Fruit fly (Drosophila melanogaster) whole organism, embryonic: ENCODE data around the gene BRWD3.

Experiments used
- Atf6 ChIP-seq: fragments of 200-800 bp; sonication (Bioruptor generic); IDR thresholded peaks from 2 replicates; pipeline ENCODE4 v1.3.6; 2022; ENCODE audit warnings: missing biosample characterization, missing genetic modification characterization
- CG10431 ChIP-seq: fragments of 200-800 bp; sonication (Bioruptor generic); optimal IDR thresholded peaks from 3 replicates; lab custom pipeline; 2018; ENCODE audit warnings: missing biosample characterization, mild to moderate bottlenecking, missing genetic modification characterization
- CG10462 ChIP-seq: fragments of 200-800 bp; sonication (Bioruptor generic); optimal IDR thresholded peaks from 2 replicates; lab custom pipeline; 2016; ENCODE audit warnings: missing biosample characterization, missing genetic modification characterization
- CG11560 ChIP-seq: fragments of 200-800 bp; sonication (Bioruptor generic); IDR thresholded peaks from 3 replicates; pipeline ENCODE4 v1.3.6; 2022; ENCODE audit warnings: missing biosample characterization, missing genetic modification characterization
- CG13287 ChIP-seq: fragments of 200-800 bp; sonication (Bioruptor generic); IDR thresholded peaks from 2 replicates; pipeline ENCODE4 v1.3.6; 2022; ENCODE audit warnings: missing biosample characterization, missing genetic modification characterization; ENCODE audit not compliant: partially characterized antibody
- CG13296 ChIP-seq: fragments of 200-800 bp; sonication (Bioruptor generic); optimal IDR thresholded peaks from 3 replicates; lab custom pipeline; 2018; ENCODE audit warnings: missing biosample characterization, mild to moderate bottlenecking, missing genetic modification characterization
- CG14710 ChIP-seq: fragments of 200-800 bp; sonication (Bioruptor generic); optimal IDR thresholded peaks from 3 replicates; lab custom pipeline; 2019; ENCODE audit warnings: missing biosample characterization, mild to moderate bottlenecking, missing genetic modification characterization, moderate library complexity
- CG15011 ChIP-seq: fragments of 200-800 bp; sonication (Bioruptor generic); optimal IDR thresholded peaks from 3 replicates; lab custom pipeline; 2018; ENCODE audit warnings: missing biosample characterization, mild to moderate bottlenecking, missing genetic modification characterization
- CG15479 ChIP-seq: fragments of 200-800 bp; sonication (Bioruptor generic); optimal IDR thresholded peaks from 3 replicates; lab custom pipeline; 2019; ENCODE audit warnings: missing biosample characterization, mild to moderate bottlenecking, missing genetic modification characterization, moderate library complexity
- CG1647 ChIP-seq: fragments of 200-800 bp; sonication (Bioruptor generic); optimal IDR thresholded peaks from 3 replicates; lab custom pipeline; 2016; ENCODE audit warnings: missing biosample characterization, missing genetic modification characterization
- CG16815 ChIP-seq: fragments of 200-800 bp; sonication (Bioruptor generic); optimal IDR thresholded peaks from 3 replicates; lab custom pipeline; 2017; ENCODE audit warnings: missing biosample characterization, mild to moderate bottlenecking, missing genetic modification characterization
- CG17186 ChIP-seq: fragments of 200-800 bp; sonication (Bioruptor generic); optimal IDR thresholded peaks from 3 replicates; lab custom pipeline; 2017; ENCODE audit warnings: missing biosample characterization, missing genetic modification reagents, missing genetic modification characterization
- CG17912 ChIP-seq: fragments of 200-800 bp; sonication (Bioruptor generic); optimal IDR thresholded peaks from 2 replicates; lab custom pipeline; 2018; ENCODE audit warnings: missing biosample characterization, mild to moderate bottlenecking, missing genetic modification characterization
- CG2120 ChIP-seq: fragments of 200-800 bp; sonication (Bioruptor generic); optimal IDR thresholded peaks from 3 replicates; lab custom pipeline; 2016; ENCODE audit warnings: missing biosample characterization, missing genetic modification characterization
- CG2678 ChIP-seq: fragments of 200-800 bp; sonication (Bioruptor generic); optimal IDR thresholded peaks from 3 replicates; lab custom pipeline; 2019; ENCODE audit warnings: missing biosample characterization, mild to moderate bottlenecking, missing genetic modification characterization, moderate library complexity
- CG30431 ChIP-seq: fragments of 200-800 bp; sonication (Bioruptor generic); optimal IDR thresholded peaks from 2 replicates; lab custom pipeline; 2017; ENCODE audit warnings: missing biosample characterization, missing genetic modification characterization
- CG3407 ChIP-seq: fragments of 200-800 bp; sonication (Bioruptor generic); optimal IDR thresholded peaks from 2 replicates; lab custom pipeline; 2018; ENCODE audit warnings: missing biosample characterization, mild to moderate bottlenecking, missing genetic modification characterization
- CG4707 ChIP-seq: fragments of 200-800 bp; sonication (Bioruptor generic); optimal IDR thresholded peaks from 2 replicates; lab custom pipeline; 2018; ENCODE audit warnings: missing biosample characterization, mild to moderate bottlenecking, missing genetic modification characterization, moderate library complexity
- CG5245 ChIP-seq: fragments of 200-800 bp; sonication (Bioruptor generic); optimal IDR thresholded peaks from 3 replicates; lab custom pipeline; 2016; ENCODE audit warnings: missing biosample characterization, missing genetic modification characterization
- CG6272 ChIP-seq: fragments of 200-800 bp; sonication (Bioruptor generic); IDR thresholded peaks from 2 replicates; pipeline ENCODE4 v1.3.6; 2022; ENCODE audit warnings: missing biosample characterization, missing genetic modification characterization
- CG6791 ChIP-seq: fragments of 200-800 bp; sonication (Bioruptor generic); IDR thresholded peaks from 3 replicates; pipeline ENCODE4 v1.3.6; 2022; ENCODE audit warnings: missing biosample characterization, missing genetic modification characterization; ENCODE audit not compliant: partially characterized antibody
- CG6813 ChIP-seq: fragments of 200-800 bp; sonication (Bioruptor generic); optimal IDR thresholded peaks from 2 replicates; lab custom pipeline; 2017; ENCODE audit warnings: missing biosample characterization, missing genetic modification characterization, mild to moderate bottlenecking, moderate library complexity, missing genetic modification reagents
- CG7839 ChIP-seq: fragments of 200-800 bp; sonication (Bioruptor generic); optimal IDR thresholded peaks from 3 replicates; lab custom pipeline; 2018; ENCODE audit warnings: missing biosample characterization, mild to moderate bottlenecking, missing genetic modification characterization, moderate library complexity
- CG8765 ChIP-seq: fragments of 200-800 bp; sonication (Bioruptor generic); IDR thresholded peaks from 2 replicates; pipeline ENCODE4 v1.3.6; 2022; ENCODE audit warnings: missing biosample characterization, missing genetic modification characterization
- CG9727 ChIP-seq: fragments of 200-800 bp; sonication (Bioruptor generic); optimal IDR thresholded peaks from 3 replicates; lab custom pipeline; 2017; ENCODE audit warnings: missing biosample characterization, mild to moderate bottlenecking, missing genetic modification characterization
- CG9876 ChIP-seq: fragments of 200-800 bp; sonication (Bioruptor generic); optimal IDR thresholded peaks from 2 replicates; lab custom pipeline; 2016; ENCODE audit warnings: missing biosample characterization, missing genetic modification characterization
- Camta ChIP-seq: fragments of 200-800 bp; sonication (Bioruptor generic); optimal IDR thresholded peaks from 2 replicates; lab custom pipeline; 2016; ENCODE audit warnings: missing biosample characterization, missing genetic modification characterization
- Deaf1 ChIP-seq: fragments of 200-800 bp; optimal IDR thresholded peaks from 3 replicates; lab custom pipeline; 2019; ENCODE audit warnings: missing biosample characterization, mild to moderate bottlenecking, missing genetic modification characterization, moderate library complexity
- E2f2 ChIP-seq: fragments of 200-800 bp; sonication (Bioruptor generic); IDR thresholded peaks from 2 replicates; pipeline ENCODE4 v1.3.6; 2022; ENCODE audit warnings: missing biosample characterization, missing genetic modification characterization
- NC2α ChIP-seq: fragments of 200-800 bp; sonication (Bioruptor generic); optimal IDR thresholded peaks from 2 replicates; lab custom pipeline; 2016; ENCODE audit warnings: missing biosample characterization, missing genetic modification characterization
- NC2β ChIP-seq: fragments of 200-800 bp; sonication (Bioruptor generic); optimal IDR thresholded peaks from 2 replicates; lab custom pipeline; 2016; ENCODE audit warnings: missing biosample characterization, missing genetic modification characterization
- Nf-YB ChIP-seq: fragments of 200-800 bp; sonication (Bioruptor generic); optimal IDR thresholded peaks from 3 replicates; lab custom pipeline; 2019; ENCODE audit warnings: missing biosample characterization, mild to moderate bottlenecking, missing genetic modification characterization, moderate library complexity
- Rfx ChIP-seq: fragments of 200-800 bp; sonication (Bioruptor generic); IDR thresholded peaks from 2 replicates; pipeline ENCODE4 v1.3.6; 2022; ENCODE audit warnings: missing biosample characterization, missing genetic modification characterization
- Usf ChIP-seq: fragments of 200-800 bp; sonication (Bioruptor generic); optimal IDR thresholded peaks from 2 replicates; lab custom pipeline; 2017; ENCODE audit warnings: missing genotype, missing biosample characterization, missing genetic modification characterization
- abd-A ChIP-seq: fragments of 200-800 bp; sonication (Bioruptor generic); optimal IDR thresholded peaks from 3 replicates; lab custom pipeline; 2019; ENCODE audit warnings: missing biosample characterization, mild to moderate bottlenecking, missing genetic modification characterization, moderate library complexity
- bcd ChIP-seq: fragments of 200-800 bp; sonication (Bioruptor generic); optimal IDR thresholded peaks from 2 replicates; lab custom pipeline; 2017; ENCODE audit warnings: missing biosample characterization, mild to moderate bottlenecking, missing genetic modification characterization
- chm ChIP-seq: fragments of 200-800 bp; sonication (Bioruptor generic); IDR thresholded peaks from 2 replicates; pipeline ENCODE4 v1.3.6; 2022; ENCODE audit warnings: missing biosample characterization, missing genetic modification characterization
- danr ChIP-seq: fragments of 200-800 bp; sonication (Bioruptor generic); IDR thresholded peaks from 2 replicates; pipeline ENCODE4 v1.3.6; 2022; ENCODE audit warnings: missing biosample characterization, missing genetic modification characterization
- klu ChIP-seq: fragments of 200-800 bp; sonication (Bioruptor generic); IDR thresholded peaks from 2 replicates; pipeline ENCODE4 v1.3.6; 2022; ENCODE audit warnings: missing biosample characterization, missing genetic modification characterization
- lilli ChIP-seq: fragments of 200-800 bp; sonication (Bioruptor generic); optimal IDR thresholded peaks from 3 replicates; lab custom pipeline; 2016; ENCODE audit warnings: missing biosample characterization, missing genetic modification characterization
- nerfin-2 ChIP-seq: fragments of 200-800 bp; sonication (Bioruptor generic); IDR thresholded peaks from 2 replicates; pipeline ENCODE4 v1.3.6; 2022; ENCODE audit warnings: missing biosample characterization, missing genetic modification characterization; ENCODE audit not compliant: partially characterized antibody
- pros ChIP-seq: fragments of 200-800 bp; sonication (Bioruptor generic); optimal IDR thresholded peaks from 3 replicates; lab custom pipeline; 2019; ENCODE audit warnings: missing biosample characterization, mild to moderate bottlenecking, missing genetic modification characterization, moderate library complexity
- pzg ChIP-seq: fragments of 200-800 bp; sonication (Bioruptor generic); optimal IDR thresholded peaks from 3 replicates; lab custom pipeline; 2018; ENCODE audit warnings: missing biosample characterization, mild to moderate bottlenecking, missing genetic modification characterization, moderate library complexity
- sens-2 ChIP-seq: fragments of 200-800 bp; sonication (Bioruptor generic); IDR thresholded peaks from 2 replicates; pipeline ENCODE4 v1.3.6; 2022; ENCODE audit warnings: missing biosample characterization, missing genetic modification characterization
- so ChIP-seq: fragments of 200-800 bp; sonication (Bioruptor generic); IDR thresholded peaks from 3 replicates; pipeline ENCODE4 v1.3.6; 2022; ENCODE audit warnings: missing biosample characterization, missing genetic modification characterization
- sug ChIP-seq: fragments of 200-800 bp; optimal IDR thresholded peaks from 2 replicates; lab custom pipeline; 2019; ENCODE audit warnings: missing biosample characterization, mild to moderate bottlenecking, missing genetic modification characterization, moderate library complexity
- trem ChIP-seq: fragments of 200-800 bp; optimal IDR thresholded peaks from 3 replicates; lab custom pipeline; 2019; ENCODE audit warnings: missing biosample characterization, mild to moderate bottlenecking, missing genetic modification characterization, moderate library complexity
- zfh1 ChIP-seq: fragments of 200-800 bp; sonication (Bioruptor generic); IDR thresholded peaks from 3 replicates; pipeline ENCODE4 v1.3.6; 2022; ENCODE audit warnings: missing biosample characterization, missing genetic modification characterization

Gene BRWD3

dm6 chr3R:24295556-24296465 lies 23.0 kb upstream of the BRWD3 start (continued):
- TF ChIP-seq CG6272 (GFP tag; lab: Robert Waterston, UW) (peak; percentile 65), CG10462 (GFP tag; lab: Kevin White, UChicago) (peak; percentile 63), Atf6 (GFP tag; lab: Robert Waterston, UW) (peak; percentile 71), CG2120 (GFP tag; lab: Kevin White, UChicago) (peak; percentile 89), CG16815 (GFP tag; lab: Kevin White, UChicago) (peak; percentile 78), NC2β (GFP tag; lab: Kevin White, UChicago) (peak; percentile 54), Camta (GFP tag; lab: Kevin White, UChicago) (peak; percentile 51), CG10431 (GFP tag; lab: Kevin White, UChicago) (no peak), CG14710 (tag; lab: Kevin White, UChicago) (peak; percentile 67), danr (peak; percentile 71), CG17912 (GFP tag; lab: Kevin White, UChicago) (no peak), NC2α (GFP tag; lab: Kevin White, UChicago) (peak; percentile 34), CG13296 (GFP tag; lab: Kevin White, UChicago) (peak; percentile 66), CG15011 (GFP tag; lab: Kevin White, UChicago) (peak; percentile 52), sug (tag; lab: Kevin White, UChicago) (peak; percentile 60), CG9876 (GFP tag; lab: Kevin White, UChicago) (no peak), E2f2 (GFP tag; lab: Robert Waterston, UW) (peak; percentile 61), CG11560 (0 out of 3 replicates have a peak, but pooled peaks have one; percentile 52), CG6791 (GFP tag; lab: Robert Waterston, UW) (no peak), CG15479 (no peak), CG7839 (tag; lab: Kevin White, UChicago) (peak; percentile 87), CG8765 (GFP tag; lab: Robert Waterston, UW) (peak; percentile 79), nerfin-2 (no peak), CG13287 (no peak), CG3407 (peak; percentile 48), CG9727 (GFP tag; lab: Kevin White, UChicago) (peak; percentile 83), Deaf1 (tag; lab: Kevin White, UChicago) (peak; percentile 38), CG1647 (GFP tag; lab: Kevin White, UChicago) (peak; percentile 40), abd-A (tag; lab: Kevin White, UChicago) (no peak), CG4707 (GFP tag; lab: Kevin White, UChicago) (peak; percentile 61), Usf (GFP tag; lab: Kevin White, UChicago) (peak; percentile 58), CG17186 (GFP tag; lab: Kevin White, UChicago) (no peak), sens-2 (GFP tag; lab: Robert Waterston, UW) (peak; percentile 17; the same call in 1 of the 2 replicates), so (GFP tag; lab: Robert Waterston, UW) (peak; percentile 87), lilli (GFP tag; lab: Kevin White, UChicago) (peak; percentile 86), bcd (peak; percentile 66), CG5245 (GFP tag; lab: Kevin White, UChicago) (peak; percentile 66), CG30431 (GFP tag; lab: Kevin White, UChicago) (peak; percentile 81), CG6813 (GFP tag; lab: Kevin White, UChicago) (peak; percentile 54), Nf-YB (peak; percentile 44), chm (GFP tag; lab: Robert Waterston, UW) (peak; percentile 84), Rfx (GFP tag; lab: Robert Waterston, UW) (peak; percentile 90), zfh1 (peak; percentile 88), pros (GFP tag; lab: Kevin White, UChicago) (no peak), pzg (GFP tag; lab: Kevin White, UChicago) (no peak), klu (GFP tag; lab: Robert Waterston, UW) (peak; percentile 68), trem (tag; lab: Kevin White, UChicago) (peak; percentile 59), CG2678 (tag; lab: Kevin White, UChicago) (no peak)
